Worm (Caenorhabditis elegans): ENCODE measurements around the gene K12H4.6.

DNA sequence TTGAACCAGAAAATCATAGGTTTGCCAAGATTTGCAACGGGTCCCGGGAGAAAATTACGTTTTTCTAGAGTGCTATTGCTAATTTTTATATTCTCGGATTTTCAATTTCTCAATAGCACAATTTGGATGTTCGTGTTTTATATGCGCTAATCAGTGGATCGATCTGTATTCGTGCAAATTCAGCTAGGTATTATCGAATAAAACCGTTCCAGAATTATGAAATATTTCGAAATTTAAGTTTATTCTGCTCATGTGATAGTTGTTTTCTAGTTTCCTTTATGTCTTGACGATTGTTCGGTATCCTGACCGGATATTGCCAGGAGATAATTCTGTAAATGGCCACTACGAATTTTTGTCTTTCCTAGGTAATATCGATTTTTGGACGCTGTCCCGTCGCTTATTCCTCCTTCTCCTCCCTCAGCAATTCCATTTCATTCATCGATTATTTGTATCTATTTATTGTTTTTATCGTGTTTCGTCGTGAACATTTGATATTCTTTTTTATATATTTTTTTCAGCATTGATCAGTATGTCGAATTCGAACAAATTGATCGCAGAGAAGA, 32.3 kb downstream of the K12H4.6 start, which contains the start of gene cit-1.2:
- no peak for TF ChIP-seq nhr-10 (tag; optimal IDR thresholded peaks at IDR 0.05)
- TF ChIP-seq fkh-10 (GFP tag; optimal IDR thresholded peaks at IDR 0.05) = no peak
- no peak for TF ChIP-seq mxl-3 (GFP tag; optimal IDR thresholded peaks at IDR 0.05)
- no peak for TF ChIP-seq skn-1 (tag; optimal IDR thresholded peaks at IDR 0.05)
- no peak for TF ChIP-seq nhr-11 (tag; optimal IDR thresholded peaks at IDR 0.05)
- no peak for TF ChIP-seq aly-2 (tag; optimal IDR thresholded peaks at IDR 0.05)
- no peak for TF ChIP-seq nhr-48 (tag; optimal IDR thresholded peaks at IDR 0.05)
- no peak for TF ChIP-seq hlh-30 (tag; optimal IDR thresholded peaks at IDR 0.05; ENCODE audit: insufficient read depth)
- TF ChIP-seq lin-15B (tag; optimal IDR thresholded peaks at IDR 0.05) = no peak
- TF ChIP-seq nhr-76 (tag; optimal IDR thresholded peaks at IDR 0.05) = no peak
